Worm (Caenorhabditis elegans) whole organism, young adult: ENCODE data around the gene cox-17.

Source experiments
- F55B11.4 ChIP-seq: sonication (generic microtip); optimal IDR thresholded peaks from 2 replicates; lab custom pipeline; 2016; ENCODE audit warnings: missing compliant biosample characterization, missing genetic modification characterization, borderline replicate concordance; ENCODE audit not compliant: insufficient read depth
- ZK185.1 ChIP-seq: sonication (generic microtip); optimal IDR thresholded peaks from 2 replicates; lab custom pipeline; 2016; ENCODE audit warnings: mild to moderate bottlenecking, missing genetic modification characterization, missing compliant biosample characterization; ENCODE audit not compliant: poor library complexity, severe bottlenecking
- ama-1 ChIP-seq, 3 experiments: fragments of 150-350 bp in 1 of 3; sonication (generic microtip) in 2 of 3; optimal IDR thresholded peaks; 2 replicates each; lab custom pipeline; 2014 to 2018; ENCODE audit warnings: missing biosample characterization in 2 of 3, missing genetic modification characterization in 2 of 3, missing genetic modification reagents in 2 of 3
- ceh-91 ChIP-seq: fragments of 200-800 bp; sonication (Bioruptor generic); IDR thresholded peaks from 2 replicates; pipeline ENCODE4 v1.3.6; 2022; ENCODE audit warnings: missing genetic modification reagents, missing genetic modification characterization, missing compliant biosample characterization
- ets-4 ChIP-seq: fragments of 200-800 bp; sonication (Bioruptor generic); optimal IDR thresholded peaks from 2 replicates; lab custom pipeline; 2018; ENCODE audit warnings: mild to moderate bottlenecking, missing genetic modification characterization, missing compliant biosample characterization
- hlh-12 ChIP-seq: sonication (generic microtip); optimal IDR thresholded peaks from 2 replicates; lab custom pipeline; 2016; ENCODE audit warnings: missing genetic modification characterization, missing compliant biosample characterization
- lir-1 ChIP-seq: fragments of 200-800 bp; sonication (Bioruptor generic); conservative IDR thresholded peaks from 2 replicates; pipeline ENCODE4 v1.3.6; 2022; ENCODE audit warnings: missing genetic modification reagents, missing genetic modification characterization, missing compliant biosample characterization
- madf-6 ChIP-seq: fragments of 200-800 bp; sonication (Bioruptor generic); IDR thresholded peaks from 2 replicates; pipeline ENCODE4 v1.3.6; 2022; ENCODE audit warnings: missing genetic modification reagents, missing genetic modification characterization, missing compliant biosample characterization
- nfya-1 ChIP-seq: sonication (generic microtip); optimal IDR thresholded peaks from 2 replicates; lab custom pipeline; 2017; ENCODE audit warnings: antibody characterized with exemption, missing compliant biosample characterization, missing genetic modification characterization, borderline replicate concordance; ENCODE audit not compliant: insufficient read depth
- pha-4 ChIP-seq: fragments of 150-350 bp; sonication (generic microtip); optimal IDR thresholded peaks from 2 replicates; lab custom pipeline; 2014; ENCODE audit warnings: missing biosample characterization, missing genetic modification reagents, missing genetic modification characterization
- repo-1 ChIP-seq: sonication (generic microtip); optimal IDR thresholded peaks from 2 replicates; lab custom pipeline; 2017; ENCODE audit warnings: mild to moderate bottlenecking, missing genetic modification characterization, missing compliant biosample characterization
- snpc-4 ChIP-seq, 5 experiments: fragments of 150-350 bp in 1 of 5; sonication (generic microtip) in 4 of 5; optimal IDR thresholded peaks; 2 replicates each; lab custom pipeline; 2014 to 2018; ENCODE audit warnings: missing genetic modification characterization in 5 of 5, missing biosample characterization in 3 of 5, antibody characterized with exemption in 2 of 5, mild to moderate bottlenecking in 2 of 5, missing compliant biosample characterization in 2 of 5, missing genotype in 2 of 5, moderate library complexity in 2 of 5, missing genetic modification reagents in 1 of 5
- ztf-26 ChIP-seq: sonication (generic microtip); optimal IDR thresholded peaks from 2 replicates; lab custom pipeline; 2017; ENCODE audit warnings: missing genetic modification characterization, missing compliant biosample characterization

DNA sequence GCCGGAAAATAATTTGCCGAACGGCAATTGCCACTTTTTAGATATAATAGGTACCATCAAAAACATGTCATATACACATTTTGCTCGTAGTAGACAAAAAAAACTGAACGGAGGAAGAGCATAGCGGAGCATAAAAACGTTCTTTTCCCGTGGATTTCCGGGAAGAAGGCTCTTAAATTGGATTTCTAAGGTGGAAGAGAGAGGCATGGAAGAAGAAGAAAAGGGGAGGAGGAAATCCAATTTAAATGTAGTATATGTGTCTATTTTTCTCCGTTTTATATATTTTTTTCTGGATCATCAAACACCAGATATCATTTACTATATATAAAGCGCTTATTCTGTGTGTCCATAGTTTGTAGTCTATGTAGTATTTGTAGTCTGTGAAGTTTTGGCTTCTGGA is 20.6 kb downstream of the cox-17 start:
- no peak for TF ChIP-seq ceh-91 (GFP tag; lab: Robert Waterston, UW)
- no peak for TF ChIP-seq madf-6 (GFP tag; lab: Robert Waterston, UW)
- no peak for TF ChIP-seq pha-4 (tag; lab: Kevin White, UChicago)
- no peak for TF ChIP-seq F55B11.4 (tag; lab: Kevin White, UChicago)
- no peak for TF ChIP-seq ZK185.1
- no peak for TF ChIP-seq lir-1 (GFP tag; lab: Robert Waterston, UW)
- TF ChIP-seq nfya-1 = no peak
- TF ChIP-seq snpc-4 (GFP tag; optimal IDR thresholded peaks at IDR 0.05; lab: Kevin White, UChicago) = no peak
- no peak for TF ChIP-seq snpc-4 (tag; optimal IDR thresholded peaks at IDR 0.05; lab: Kevin White, UChicago)
- no peak for TF ChIP-seq hlh-12 (tag; lab: Kevin White, UChicago)
- no peak for TF ChIP-seq repo-1 (tag; lab: Kevin White, UChicago)
- no peak for TF ChIP-seq ztf-26 (tag; lab: Kevin White, UChicago)
- no peak for TF ChIP-seq ama-1 (optimal IDR thresholded peaks at IDR 0.05; lab: Kevin White, UChicago)
- TF ChIP-seq ama-1 (GFP tag; optimal IDR thresholded peaks at IDR 0.05; lab: Kevin White, UChicago) = no peak
- no peak for TF ChIP-seq ets-4
